Worm (Caenorhabditis elegans) whole organism, young adult: ENCODE results near the gene fbxb-103.

Experiments used
- B0035.1 ChIP-seq: sonication (generic microtip); optimal IDR thresholded peaks from 2 replicates; lab custom pipeline; 2016; ENCODE audit warnings: missing genetic modification characterization, mild to moderate bottlenecking, missing compliant biosample characterization, missing genotype, missing genetic modification reagents
- B0336.3 ChIP-seq: fragments of 200-800 bp; sonication (Bioruptor generic); IDR thresholded peaks from 2 replicates; pipeline ENCODE4 v1.3.6; 2022; ENCODE audit warnings: missing genetic modification characterization, missing compliant biosample characterization
- D2030.7 ChIP-seq: fragments of 200-800 bp; sonication (Bioruptor generic); IDR thresholded peaks from 2 replicates; pipeline ENCODE4 v1.3.6; 2022; ENCODE audit warnings: missing genetic modification reagents, missing genetic modification characterization, missing compliant biosample characterization
- F23B12.7 ChIP-seq: sonication (generic microtip); optimal IDR thresholded peaks from 2 replicates; lab custom pipeline; 2017; ENCODE audit warnings: missing genetic modification characterization, mild to moderate bottlenecking, missing compliant biosample characterization, antibody characterized with exemption, moderate library complexity; ENCODE audit not compliant: insufficient read depth
- F33H1.4 ChIP-seq: fragments of 200-800 bp; sonication (Bioruptor generic); IDR thresholded peaks from 2 replicates; pipeline ENCODE4 v1.3.6; 2022; ENCODE audit warnings: missing genetic modification reagents, missing genetic modification characterization, missing compliant biosample characterization
- F37B4.10 ChIP-seq: fragments of 200-800 bp; sonication (Bioruptor generic); IDR thresholded peaks from 2 replicates; pipeline ENCODE4 v1.3.6; 2022; ENCODE audit warnings: missing genetic modification characterization, missing compliant biosample characterization
- F39B2.1 ChIP-seq: fragments of 200-800 bp; sonication (Bioruptor generic); IDR thresholded peaks from 2 replicates; pipeline ENCODE4 v1.3.6; 2022; ENCODE audit warnings: missing genetic modification reagents, missing genetic modification characterization, missing compliant biosample characterization
- T07F8.4 ChIP-seq: sonication (generic microtip); optimal IDR thresholded peaks from 2 replicates; lab custom pipeline; 2016; ENCODE audit warnings: mild to moderate bottlenecking, missing genetic modification characterization, moderate library complexity, missing compliant biosample characterization
- Y67H2A.10 ChIP-seq: fragments of 200-800 bp; sonication (Bioruptor generic); conservative IDR thresholded peaks from 2 replicates; pipeline ENCODE4 v1.3.6; 2022; ENCODE audit warnings: missing genetic modification reagents, missing genetic modification characterization, missing compliant biosample characterization
- aptf-2 ChIP-seq: fragments of 200-800 bp; sonication (Bioruptor generic); conservative IDR thresholded peaks from 2 replicates; pipeline ENCODE4 v1.3.6; 2022; ENCODE audit warnings: missing genetic modification reagents, missing genetic modification characterization, missing compliant biosample characterization
- attf-5 ChIP-seq: fragments of 200-800 bp; sonication (Bioruptor generic); optimal IDR thresholded peaks from 2 replicates; lab custom pipeline; 2018; ENCODE audit warnings: mild to moderate bottlenecking, missing genetic modification characterization, missing compliant biosample characterization
- attf-6 ChIP-seq: fragments of 200-800 bp; sonication (Bioruptor generic); IDR thresholded peaks from 2 replicates; pipeline ENCODE4 v1.3.6; 2022; ENCODE audit warnings: missing genetic modification reagents, missing genetic modification characterization, missing compliant biosample characterization
- bed-1 ChIP-seq: fragments of 200-800 bp; sonication (Bioruptor generic); IDR thresholded peaks from 2 replicates; pipeline ENCODE4 v1.3.6; 2022; ENCODE audit warnings: missing genetic modification reagents, missing genetic modification characterization, missing compliant biosample characterization
- cebp-1 ChIP-seq, 2 experiments: fragments of 200-800 bp in 1 of 2; sonication (Bioruptor generic) in 1 of 2; sonication (generic microtip) in 1 of 2; IDR thresholded peaks in 1 of 2; optimal IDR thresholded peaks in 1 of 2; 2 replicates each; pipeline versions ENCODE4 v1.3.6 to Lab custom; 2017 to 2022; ENCODE audit warnings: missing compliant biosample characterization in 2 of 2, missing genetic modification characterization in 2 of 2, mild to moderate bottlenecking in 1 of 2, missing genetic modification reagents in 1 of 2, moderate library complexity in 1 of 2
- ceh-40 ChIP-seq: fragments of 200-800 bp; sonication (Bioruptor generic); IDR thresholded peaks from 2 replicates; pipeline ENCODE4 v1.3.6; 2022; ENCODE audit warnings: missing genetic modification characterization, missing compliant biosample characterization
- ceh-58 ChIP-seq: fragments of 200-800 bp; sonication (Bioruptor generic); IDR thresholded peaks from 2 replicates; pipeline ENCODE4 v1.3.6; 2022; ENCODE audit warnings: missing genetic modification characterization, missing compliant biosample characterization
- chd-7 ChIP-seq: sonication (generic microtip); optimal IDR thresholded peaks from 2 replicates; lab custom pipeline; 2016; ENCODE audit warnings: mild to moderate bottlenecking, missing genetic modification characterization, moderate library complexity, missing compliant biosample characterization
- die-1 ChIP-seq: sonication (generic microtip); optimal IDR thresholded peaks from 2 replicates; lab custom pipeline; 2016; ENCODE audit warnings: missing genotype, mild to moderate bottlenecking, missing genetic modification characterization, missing compliant biosample characterization
- hlh-26 ChIP-seq: fragments of 200-800 bp; sonication (Bioruptor generic); conservative IDR thresholded peaks from 2 replicates; pipeline ENCODE4 v1.3.6; 2022; ENCODE audit warnings: missing genetic modification reagents, missing genetic modification characterization, missing compliant biosample characterization
- hsf-1 ChIP-seq: fragments of 200-800 bp; sonication (Bioruptor generic); IDR thresholded peaks from 2 replicates; pipeline ENCODE4 v1.3.6; 2022; ENCODE audit warnings: missing genetic modification reagents, missing genetic modification characterization, missing compliant biosample characterization
- let-607 ChIP-seq, 2 experiments: fragments of 200-800 bp in 1 of 2; sonication (Bioruptor generic) in 1 of 2; sonication (generic microtip) in 1 of 2; optimal IDR thresholded peaks; 2 replicates each; lab custom pipeline; 2016 to 2018; ENCODE audit warnings: mild to moderate bottlenecking in 2 of 2, missing compliant biosample characterization in 2 of 2, missing genetic modification characterization in 2 of 2, moderate library complexity in 2 of 2, missing genotype in 1 of 2
- lin-35 ChIP-seq, 3 experiments: fragments of 150-350 bp in 2 of 3; sonication (generic microtip) in 1 of 3; optimal IDR thresholded peaks; 2 replicates each; lab custom pipeline; 2014 to 2018; ENCODE audit warnings: missing biosample characterization in 3 of 3, missing genetic modification characterization in 3 of 3, missing genetic modification reagents in 3 of 3
- lin-40 ChIP-seq: sonication (generic microtip); optimal IDR thresholded peaks from 2 replicates; lab custom pipeline; 2016; ENCODE audit warnings: missing genetic modification characterization, mild to moderate bottlenecking, missing compliant biosample characterization, missing genotype, missing genetic modification reagents
- lin-54 ChIP-seq: fragments of 200-800 bp; sonication (Bioruptor generic); optimal IDR thresholded peaks from 2 replicates; lab custom pipeline; 2018; ENCODE audit warnings: mild to moderate bottlenecking, missing genetic modification characterization, missing compliant biosample characterization
- lir-1 ChIP-seq: fragments of 200-800 bp; sonication (Bioruptor generic); conservative IDR thresholded peaks from 2 replicates; pipeline ENCODE4 v1.3.6; 2022; ENCODE audit warnings: missing genetic modification reagents, missing genetic modification characterization, missing compliant biosample characterization
- lsl-1 ChIP-seq: fragments of 200-800 bp; sonication (Bioruptor generic); optimal IDR thresholded peaks from 2 replicates; lab custom pipeline; 2018; ENCODE audit warnings: mild to moderate bottlenecking, missing genetic modification characterization, moderate library complexity, missing compliant biosample characterization
- madf-6 ChIP-seq: fragments of 200-800 bp; sonication (Bioruptor generic); IDR thresholded peaks from 2 replicates; pipeline ENCODE4 v1.3.6; 2022; ENCODE audit warnings: missing genetic modification reagents, missing genetic modification characterization, missing compliant biosample characterization
- mes-4 ChIP-seq: sonication (generic microtip); optimal IDR thresholded peaks from 2 replicates; lab custom pipeline; 2016; ENCODE audit warnings: missing genotype, missing genetic modification characterization, missing compliant biosample characterization
- nfya-2 ChIP-seq: fragments of 200-800 bp; sonication (Bioruptor generic); IDR thresholded peaks from 2 replicates; pipeline ENCODE4 v1.3.6; 2022; ENCODE audit warnings: missing genetic modification reagents, missing genetic modification characterization, missing compliant biosample characterization
- nfyb-1 ChIP-seq: fragments of 200-800 bp; sonication (Bioruptor generic); IDR thresholded peaks from 2 replicates; pipeline ENCODE4 v1.3.6; 2022; ENCODE audit warnings: missing genetic modification reagents, missing genetic modification characterization, missing compliant biosample characterization
- nhr-120 ChIP-seq: fragments of 200-800 bp; sonication (Bioruptor generic); IDR thresholded peaks from 2 replicates; pipeline ENCODE4 v1.3.6; 2022; ENCODE audit warnings: missing genetic modification characterization, missing compliant biosample characterization
- pbrm-1 ChIP-seq: fragments of 200-800 bp; sonication (Bioruptor generic); IDR thresholded peaks from 2 replicates; pipeline ENCODE4 v1.3.6; 2022; ENCODE audit warnings: missing genetic modification reagents, missing genetic modification characterization, missing compliant biosample characterization
- rec-8 ChIP-seq, 2 experiments: sonication (generic microtip); optimal IDR thresholded peaks; 2 replicates each; lab custom pipeline; 2016; ENCODE audit warnings: mild to moderate bottlenecking in 2 of 2, missing genetic modification characterization in 2 of 2, missing genetic modification reagents in 2 of 2, missing genotype in 2 of 2, missing biosample characterization in 1 of 2, missing compliant biosample characterization in 1 of 2, moderate library complexity in 1 of 2
- repo-1 ChIP-seq: sonication (generic microtip); optimal IDR thresholded peaks from 2 replicates; lab custom pipeline; 2017; ENCODE audit warnings: mild to moderate bottlenecking, missing genetic modification characterization, missing compliant biosample characterization
- rpc-1 ChIP-seq, 2 experiments: fragments of 150-350 bp in 1 of 2; sonication (generic microtip) in 1 of 2; optimal IDR thresholded peaks; 2 replicates each; lab custom pipeline; 2014 to 2018; ENCODE audit warnings: missing biosample characterization in 1 of 2, missing genetic modification characterization in 1 of 2, missing genetic modification reagents in 1 of 2, missing genotype in 1 of 2
- snpc-3.4 ChIP-seq: sonication (generic microtip); optimal IDR thresholded peaks from 2 replicates; lab custom pipeline; 2017; ENCODE audit warnings: missing genetic modification characterization, mild to moderate bottlenecking, missing compliant biosample characterization, antibody characterized with exemption, moderate library complexity, missing genotype, missing genetic modification reagents
- tbp1 ChIP-seq: fragments of 200-800 bp; sonication (Bioruptor generic); optimal IDR thresholded peaks from 2 replicates; lab custom pipeline; 2018; ENCODE audit warnings: mild to moderate bottlenecking, missing genetic modification characterization, missing compliant biosample characterization
- tlf-1 ChIP-seq: fragments of 200-800 bp; sonication (Bioruptor generic); optimal IDR thresholded peaks from 2 replicates; lab custom pipeline; 2018; ENCODE audit warnings: mild to moderate bottlenecking, missing genetic modification characterization, missing compliant biosample characterization
- xnd-1 ChIP-seq: sonication (generic microtip); optimal IDR thresholded peaks from 2 replicates; lab custom pipeline; 2016; ENCODE audit warnings: missing genotype, missing genetic modification reagents, missing genetic modification characterization, missing compliant biosample characterization
- zfh-2 ChIP-seq: fragments of 200-800 bp; sonication (Bioruptor generic); conservative IDR thresholded peaks from 2 replicates; pipeline ENCODE4 v1.3.6; 2022; ENCODE audit warnings: missing genetic modification reagents, missing genetic modification characterization, missing compliant biosample characterization
- ztf-22 ChIP-seq: fragments of 200-800 bp; sonication (Bioruptor generic); optimal IDR thresholded peaks from 2 replicates; lab custom pipeline; 2018; ENCODE audit warnings: mild to moderate bottlenecking, missing genetic modification characterization, moderate library complexity, missing compliant biosample characterization

Gene fbxb-103

DNA sequence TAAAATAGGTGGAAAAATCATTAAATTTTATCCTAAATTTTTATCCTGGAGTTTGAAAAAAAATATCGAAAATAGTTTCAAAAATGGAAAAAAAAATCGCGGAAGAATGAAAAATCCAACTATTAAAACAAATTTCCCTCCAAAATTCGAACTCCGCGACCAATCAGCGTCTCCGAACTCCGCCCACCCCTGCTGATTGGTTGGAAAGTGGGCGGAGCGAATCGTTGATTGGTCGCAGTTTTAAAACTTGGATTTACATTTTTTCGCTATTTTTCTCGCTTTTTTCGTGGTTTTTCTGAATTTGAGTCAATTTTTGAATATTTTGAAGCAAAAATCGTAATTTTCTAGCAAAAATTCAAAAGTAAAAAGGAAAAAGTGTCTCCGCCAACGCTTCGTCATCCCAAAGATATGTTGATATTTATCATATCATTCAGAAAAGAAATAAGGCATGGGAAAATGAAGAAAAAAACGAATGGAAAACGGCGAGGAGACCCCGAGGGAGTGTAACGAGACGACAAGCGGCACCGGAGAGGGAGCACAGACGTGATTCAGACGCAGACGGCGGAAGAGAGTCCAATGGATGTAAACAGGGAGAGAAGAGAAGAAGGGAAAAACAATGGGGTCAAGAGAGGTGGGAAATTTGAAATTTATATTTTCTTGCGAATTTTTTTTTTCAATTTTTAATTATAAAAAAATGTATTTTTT lies 23.7 kb downstream of the fbxb-103 start (continued):
- TF ChIP-seq attf-5 (GFP tag; lab: Kevin White, UChicago) (peak; percentile 45), lin-35 (GFP tag; optimal IDR thresholded peaks at IDR 0.05; lab: Kevin White, UChicago) (peak in 1 of 3 experiments; percentile 24), lin-40 (tag; lab: Kevin White, UChicago) (peak; percentile 9), aptf-2 (GFP tag; lab: Robert Waterston, UW) (no peak), bed-1 (GFP tag; lab: Robert Waterston, UW) (no peak), B0035.1 (tag; lab: Kevin White, UChicago) (no peak), cebp-1 (GFP tag; IDR thresholded peaks at IDR 0.05; lab: Robert Waterston, UW) (no peak), cebp-1 (tag; optimal IDR thresholded peaks at IDR 0.05; lab: Kevin White, UChicago) (peak; percentile 55), B0336.3 (GFP tag; lab: Robert Waterston, UW) (no peak), die-1 (no peak), lir-1 (GFP tag; lab: Robert Waterston, UW) (no peak), rec-8 (tag; optimal IDR thresholded peaks at IDR 0.05; lab: Kevin White, UChicago) (no peak), zfh-2 (GFP tag; lab: Robert Waterston, UW) (peak; percentile 85), ceh-40 (GFP tag; lab: Robert Waterston, UW) (no peak)

DNA sequence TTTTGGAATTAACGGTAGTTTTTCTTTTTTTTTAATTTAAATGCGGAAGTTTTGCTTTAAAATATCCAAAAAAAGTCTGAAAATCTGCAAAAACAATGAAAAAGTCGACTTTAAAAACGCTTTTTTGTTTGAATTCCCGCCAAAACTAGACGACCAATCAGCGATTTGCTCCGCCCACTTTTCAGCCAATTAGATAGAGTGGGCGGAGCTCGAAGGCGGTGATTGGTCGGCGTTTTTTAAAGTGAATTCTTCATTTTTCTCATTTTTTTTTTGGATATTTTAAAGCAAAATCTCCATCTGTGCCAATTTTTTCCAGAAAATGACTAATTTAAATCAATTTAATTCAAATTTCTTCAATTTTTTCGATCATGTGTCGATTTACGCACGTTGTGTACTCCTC lies 24.3 kb downstream of the fbxb-103 start:
- no peak for TF ChIP-seq bed-1 (GFP tag; lab: Robert Waterston, UW)
- TF ChIP-seq nfya-2, result 0 out of 2 replicates have a peak, but pooled peaks have one; percentile 67
- no peak for TF ChIP-seq zfh-2 (GFP tag; lab: Robert Waterston, UW)
- no peak for TF ChIP-seq mes-4 (tag; lab: Kevin White, UChicago)
- no peak for TF ChIP-seq lin-54 (GFP tag; lab: Kevin White, UChicago)
- peak; percentile 79 for TF ChIP-seq nfyb-1 (GFP tag; lab: Robert Waterston, UW)
- no peak for TF ChIP-seq T07F8.4 (tag; lab: Kevin White, UChicago)
- no peak for TF ChIP-seq Y67H2A.10 (GFP tag; lab: Robert Waterston, UW)

DNA sequence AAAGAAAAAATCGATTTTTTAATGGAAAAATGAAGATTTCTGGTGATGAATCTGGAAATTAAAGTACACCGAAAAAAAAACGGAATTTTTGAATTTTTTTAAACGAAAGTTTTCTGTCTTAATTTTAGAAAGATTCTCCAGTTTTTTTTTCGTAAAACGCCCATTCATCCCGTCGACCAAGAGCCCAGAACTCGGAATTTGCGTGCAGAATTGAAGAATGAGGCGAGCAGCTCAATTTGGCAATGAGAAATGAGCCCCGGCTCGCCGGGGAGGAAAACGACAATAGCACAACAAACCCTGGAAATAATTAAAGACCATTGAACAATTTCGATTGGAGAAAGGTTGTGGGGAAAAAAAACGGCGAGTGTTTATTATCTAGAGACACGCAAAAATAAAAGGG lies 24.9 kb downstream of the fbxb-103 start:
- no peak for TF ChIP-seq cebp-1 (GFP tag; IDR thresholded peaks at IDR 0.05; lab: Robert Waterston, UW)
- TF ChIP-seq cebp-1 (tag; optimal IDR thresholded peaks at IDR 0.05; lab: Kevin White, UChicago), result peak; percentile 11
- no peak for TF ChIP-seq attf-5 (GFP tag; lab: Kevin White, UChicago)
- TF ChIP-seq F33H1.4 (GFP tag; lab: Robert Waterston, UW), result peak; percentile 33; the same call in 1 of the 2 replicates
- TF ChIP-seq tbp1 (GFP tag; lab: Kevin White, UChicago), result peak; percentile 39
- TF ChIP-seq rpc-1 (optimal IDR thresholded peaks at IDR 0.05; lab: Kevin White, UChicago), result no peak
- TF ChIP-seq rpc-1 (tag; optimal IDR thresholded peaks at IDR 0.05; lab: Kevin White, UChicago), result no peak
- TF ChIP-seq chd-7, result peak; percentile 18
- TF ChIP-seq pbrm-1 (GFP tag; lab: Robert Waterston, UW), result 0 out of 2 replicates have a peak, but pooled peaks have one; percentile 26
- TF ChIP-seq madf-6 (GFP tag; lab: Robert Waterston, UW), result peak; percentile 65
- TF ChIP-seq snpc-3.4 (tag; lab: Kevin White, UChicago), result peak; percentile 67
- peak; percentile 18 for TF ChIP-seq tlf-1 (GFP tag; lab: Kevin White, UChicago)
- TF ChIP-seq F23B12.7 (tag; lab: Kevin White, UChicago), result no peak
- no peak for TF ChIP-seq let-607 (tag; optimal IDR thresholded peaks at IDR 0.05; lab: Kevin White, UChicago)
- 0 out of 2 replicates have a peak, but pooled peaks have one; percentile 72 for TF ChIP-seq bed-1 (GFP tag; lab: Robert Waterston, UW)
- TF ChIP-seq hsf-1 (GFP tag; lab: Robert Waterston, UW), result peak; percentile 40; the same call in 1 of the 2 replicates
- TF ChIP-seq F37B4.10 (GFP tag; lab: Robert Waterston, UW), result no peak
- TF ChIP-seq repo-1 (tag; lab: Kevin White, UChicago), result no peak
- peak; percentile 51 for TF ChIP-seq xnd-1
- no peak for TF ChIP-seq hlh-26
- TF ChIP-seq D2030.7 (GFP tag; lab: Robert Waterston, UW), result no peak
- 0 out of 2 replicates have a peak, but pooled peaks have one; percentile 59 for TF ChIP-seq ceh-58 (GFP tag; lab: Robert Waterston, UW)
- peak; percentile 29 for TF ChIP-seq lsl-1
- no peak for TF ChIP-seq ztf-22 (GFP tag; lab: Kevin White, UChicago)
- TF ChIP-seq attf-6, result peak; percentile 74
- TF ChIP-seq nhr-120 (GFP tag; lab: Robert Waterston, UW), result no peak
- peak; percentile 78; the same call in 1 of the 2 replicates for TF ChIP-seq F39B2.1 (GFP tag; lab: Robert Waterston, UW)
